Fruit fly (Drosophila melanogaster) whole organism, embryonic: ENCODE measurements around the gene CG7071.

Experiments
- Bgb ChIP-seq: fragments of 200-800 bp; sonication (Bioruptor generic); IDR thresholded peaks from 2 replicates; pipeline ENCODE4 v1.3.6; 2022; ENCODE audit warnings: missing biosample characterization, missing genetic modification characterization; ENCODE audit not compliant: partially characterized antibody
- CG10267 ChIP-seq: fragments of 200-800 bp; sonication (Bioruptor generic); optimal IDR thresholded peaks from 2 replicates; lab custom pipeline; 2018; ENCODE audit warnings: missing biosample characterization, mild to moderate bottlenecking, missing genetic modification characterization, moderate library complexity
- CG11456 ChIP-seq: fragments of 200-800 bp; sonication (Bioruptor generic); IDR thresholded peaks from 3 replicates; pipeline ENCODE4 v1.3.6; 2022; ENCODE audit warnings: missing biosample characterization, missing genetic modification characterization
- CG13775 ChIP-seq: fragments of 200-800 bp; sonication (Bioruptor generic); optimal IDR thresholded peaks from 3 replicates; lab custom pipeline; 2017; ENCODE audit warnings: missing biosample characterization, mild to moderate bottlenecking, missing genetic modification characterization
- CG17829 ChIP-seq: fragments of 200-800 bp; optimal IDR thresholded peaks from 2 replicates; lab custom pipeline; 2019; ENCODE audit warnings: missing biosample characterization, mild to moderate bottlenecking, missing genetic modification characterization, moderate library complexity
- CG17912 ChIP-seq: fragments of 200-800 bp; sonication (Bioruptor generic); optimal IDR thresholded peaks from 2 replicates; lab custom pipeline; 2018; ENCODE audit warnings: missing biosample characterization, mild to moderate bottlenecking, missing genetic modification characterization
- CG2129 ChIP-seq: fragments of 200-800 bp; sonication (Bioruptor generic); IDR thresholded peaks from 2 replicates; pipeline ENCODE4 v1.3.6; 2022; ENCODE audit warnings: missing biosample characterization, missing genetic modification characterization; ENCODE audit not compliant: partially characterized antibody
- CG3065 ChIP-seq: fragments of 200-800 bp; sonication (Bioruptor generic); optimal IDR thresholded peaks from 2 replicates; lab custom pipeline; 2016; ENCODE audit warnings: missing biosample characterization, missing genetic modification characterization
- CG32532 ChIP-seq: fragments of 200-800 bp; sonication (Bioruptor generic); IDR thresholded peaks from 2 replicates; pipeline ENCODE4 v1.3.6; 2022; ENCODE audit warnings: missing biosample characterization, missing genetic modification characterization
- CG42726 ChIP-seq: fragments of 200-800 bp; sonication (Bioruptor generic); IDR thresholded peaks from 2 replicates; pipeline ENCODE4 v1.3.6; 2022; ENCODE audit warnings: missing biosample characterization, missing genetic modification characterization; ENCODE audit not compliant: partially characterized antibody
- CG6683 ChIP-seq: fragments of 200-800 bp; sonication (Bioruptor generic); optimal IDR thresholded peaks from 2 replicates; lab custom pipeline; 2017; ENCODE audit warnings: missing biosample characterization, mild to moderate bottlenecking, missing genetic modification characterization, missing genetic modification reagents
- CG7271 ChIP-seq: fragments of 200-800 bp; sonication (Bioruptor generic); optimal IDR thresholded peaks from 2 replicates; lab custom pipeline; 2018; ENCODE audit warnings: missing biosample characterization, mild to moderate bottlenecking, missing genetic modification characterization, moderate library complexity
- CG7556 ChIP-seq: fragments of 200-800 bp; sonication (Bioruptor generic); optimal IDR thresholded peaks from 2 replicates; lab custom pipeline; 2017; ENCODE audit warnings: missing biosample characterization, mild to moderate bottlenecking, missing genetic modification characterization
- CG8290 ChIP-seq, 3 experiments: fragments of 200-800 bp; sonication (Bioruptor generic); optimal IDR thresholded peaks; 2 replicates each; lab custom pipeline; 2016 to 2019; ENCODE audit warnings: missing biosample characterization in 3 of 3, missing genetic modification characterization in 3 of 3, mild to moderate bottlenecking in 2 of 3, moderate library complexity in 1 of 3
- Camta ChIP-seq: fragments of 200-800 bp; sonication (Bioruptor generic); optimal IDR thresholded peaks from 2 replicates; lab custom pipeline; 2016; ENCODE audit warnings: missing biosample characterization, missing genetic modification characterization
- Dbx ChIP-seq: fragments of 200-800 bp; sonication (Bioruptor generic); IDR thresholded peaks from 3 replicates; pipeline ENCODE4 v1.3.6; 2022; ENCODE audit warnings: missing biosample characterization, missing genetic modification characterization
- Dfd ChIP-seq, 2 experiments: fragments of >200 bp; optimal IDR thresholded peaks; 2 replicates each; lab custom pipeline; 2017; ENCODE audit warnings: missing biosample characterization in 2 of 2, missing genetic modification characterization in 2 of 2
- Doc3 ChIP-seq: fragments of 200-800 bp; sonication (Bioruptor generic); IDR thresholded peaks from 3 replicates; pipeline ENCODE4 v1.3.6; 2022; ENCODE audit warnings: missing biosample characterization, missing genetic modification characterization; ENCODE audit not compliant: partially characterized antibody
- Eip74EF ChIP-seq, 2 experiments: fragments of 200-800 bp in 1 of 2; fragments of >200 bp in 1 of 2; sonication (Bioruptor generic) in 1 of 2; optimal IDR thresholded peaks; 2 replicates each; lab custom pipeline; 2017 to 2019; ENCODE audit warnings: missing biosample characterization in 2 of 2, missing genetic modification characterization in 2 of 2, mild to moderate bottlenecking in 1 of 2, moderate library complexity in 1 of 2
- H15 ChIP-seq: fragments of 200-800 bp; sonication (Bioruptor generic); IDR thresholded peaks from 3 replicates; pipeline ENCODE4 v1.3.6; 2022; ENCODE audit warnings: missing biosample characterization, missing genetic modification characterization
- Hmx ChIP-seq: fragments of 200-800 bp; sonication (Bioruptor generic); optimal IDR thresholded peaks from 2 replicates; lab custom pipeline; 2016; ENCODE audit warnings: missing biosample characterization, missing genetic modification characterization
- MBD-R2 ChIP-seq: fragments of 200-800 bp; sonication (Bioruptor generic); IDR thresholded peaks from 2 replicates; pipeline ENCODE4 v1.3.6; 2022; ENCODE audit warnings: missing biosample characterization, missing genetic modification characterization
- Mad ChIP-seq: fragments of 200-800 bp; sonication (Bioruptor generic); optimal IDR thresholded peaks from 2 replicates; lab custom pipeline; 2016; ENCODE audit warnings: missing biosample characterization, missing genetic modification characterization
- Mes4 ChIP-seq: fragments of 200-800 bp; sonication (Bioruptor generic); optimal IDR thresholded peaks from 2 replicates; lab custom pipeline; 2016; ENCODE audit warnings: missing biosample characterization, missing genetic modification characterization
- Mrtf ChIP-seq: fragments of 200-800 bp; sonication (Bioruptor generic); IDR thresholded peaks from 3 replicates; pipeline ENCODE4 v1.3.6; 2022; ENCODE audit warnings: missing biosample characterization, missing genetic modification characterization
- Myb ChIP-seq: fragments of 200-800 bp; sonication (Bioruptor generic); optimal IDR thresholded peaks from 2 replicates; lab custom pipeline; 2016; ENCODE audit warnings: missing biosample characterization, missing genetic modification characterization
- NC2β ChIP-seq: fragments of 200-800 bp; sonication (Bioruptor generic); optimal IDR thresholded peaks from 2 replicates; lab custom pipeline; 2016; ENCODE audit warnings: missing biosample characterization, missing genetic modification characterization
- PHDP ChIP-seq: fragments of 200-800 bp; sonication (Bioruptor generic); optimal IDR thresholded peaks from 3 replicates; lab custom pipeline; 2018; ENCODE audit warnings: missing biosample characterization, mild to moderate bottlenecking, missing genetic modification characterization, moderate library complexity
- Sry-β ChIP-seq: fragments of 200-800 bp; sonication (Bioruptor generic); optimal IDR thresholded peaks from 2 replicates; lab custom pipeline; 2018; ENCODE audit warnings: missing biosample characterization, mild to moderate bottlenecking, missing genetic modification characterization, moderate library complexity
- ap ChIP-seq: fragments of 200-800 bp; sonication (Bioruptor generic); IDR thresholded peaks from 2 replicates; pipeline ENCODE4 v1.3.6; 2022; ENCODE audit warnings: missing biosample characterization, missing genetic modification characterization
- bowl ChIP-seq: fragments of 200-800 bp; sonication (Bioruptor generic); IDR thresholded peaks from 2 replicates; pipeline ENCODE4 v1.3.6; 2022; ENCODE audit warnings: missing biosample characterization, missing genetic modification characterization
- crc ChIP-seq: fragments of 200-800 bp; sonication (Bioruptor generic); optimal IDR thresholded peaks from 2 replicates; lab custom pipeline; 2016; ENCODE audit warnings: missing biosample characterization, missing genetic modification characterization
- dmrt11E ChIP-seq: fragments of 200-800 bp; sonication (Bioruptor generic); optimal IDR thresholded peaks from 3 replicates; lab custom pipeline; 2018; ENCODE audit warnings: missing biosample characterization, mild to moderate bottlenecking, missing genetic modification characterization, moderate library complexity
- fd64A ChIP-seq: fragments of 200-800 bp; sonication (Bioruptor generic); optimal IDR thresholded peaks from 3 replicates; lab custom pipeline; 2018; ENCODE audit warnings: missing biosample characterization, mild to moderate bottlenecking, missing genetic modification characterization
- insv ChIP-seq, 2 experiments: fragments of 200-800 bp; sonication (Bioruptor generic); optimal IDR thresholded peaks; 3 replicates each; lab custom pipeline; 2016 to 2018; ENCODE audit warnings: missing biosample characterization in 2 of 2, missing genetic modification characterization in 2 of 2
- oc ChIP-seq: fragments of 200-800 bp; sonication (Bioruptor generic); optimal IDR thresholded peaks from 2 replicates; lab custom pipeline; 2018; ENCODE audit warnings: missing biosample characterization, mild to moderate bottlenecking, missing genetic modification characterization, moderate library complexity
- pho ChIP-seq: fragments of 200-800 bp; sonication (Bioruptor generic); optimal IDR thresholded peaks from 2 replicates; lab custom pipeline; 2016; ENCODE audit warnings: missing biosample characterization, missing genetic modification characterization
- repo ChIP-seq: fragments of 200-800 bp; sonication (Bioruptor generic); optimal IDR thresholded peaks from 2 replicates; lab custom pipeline; 2016; ENCODE audit warnings: missing biosample characterization, missing genetic modification characterization
- tio ChIP-seq: fragments of 200-800 bp; sonication (Bioruptor generic); optimal IDR thresholded peaks from 2 replicates; lab custom pipeline; 2017; ENCODE audit warnings: missing biosample characterization, missing genetic modification characterization, inconsistent platforms
- vvl ChIP-seq: fragments of 200-800 bp; sonication (Bioruptor generic); IDR thresholded peaks from 2 replicates; pipeline ENCODE4 v1.3.6; 2022; ENCODE audit warnings: missing biosample characterization, missing genetic modification characterization
- yki ChIP-seq: fragments of >200 bp; optimal IDR thresholded peaks from 3 replicates; lab custom pipeline; 2018

Gene CG7071

dm6 chr3R:22339510-22339909, 22.9 kb upstream of the CG7071 start (continued):
- no peak for TF ChIP-seq Dbx
- TF ChIP-seq Bgb (GFP tag; lab: Robert Waterston, UW): no peak
- no peak for TF ChIP-seq CG42726 (GFP tag; lab: Robert Waterston, UW)
- no peak for TF ChIP-seq fd64A (GFP tag; lab: Kevin White, UChicago)
- TF ChIP-seq Mes4 (GFP tag; lab: Kevin White, UChicago): no peak
- TF ChIP-seq CG3065 (GFP tag; lab: Kevin White, UChicago): no peak
- TF ChIP-seq PHDP (tag; lab: Kevin White, UChicago): no peak
- TF ChIP-seq Mad (GFP tag; lab: Kevin White, UChicago): no peak
- no peak for TF ChIP-seq insv (GFP tag; optimal IDR thresholded peaks at IDR 0.05; lab: Kevin White, UChicago)
- no peak for TF ChIP-seq repo (GFP tag; lab: Kevin White, UChicago)
- no peak for TF ChIP-seq CG32532 (GFP tag; lab: Robert Waterston, UW)
- TF ChIP-seq Sry-β (GFP tag; lab: Kevin White, UChicago): no peak
- no peak for TF ChIP-seq H15 (GFP tag; lab: Robert Waterston, UW)
- TF ChIP-seq dmrt11E (tag; lab: Kevin White, UChicago): no peak
- no peak; the same call in 2 of the 3 replicates for TF ChIP-seq Mrtf (GFP tag; lab: Robert Waterston, UW)
- no peak for TF ChIP-seq Eip74EF (GFP tag; optimal IDR thresholded peaks at IDR 0.05; lab: Kevin White, UChicago)
- TF ChIP-seq CG10267: no peak
- no peak for TF ChIP-seq yki (lab: Kevin White, UChicago)
- no peak for TF ChIP-seq pho (GFP tag; lab: Kevin White, UChicago)
- TF ChIP-seq ap (GFP tag; lab: Robert Waterston, UW): no peak
- no peak for TF ChIP-seq CG7556 (GFP tag; lab: Kevin White, UChicago)

- TF ChIP-seq CG7271 (no peak), MBD-R2 (GFP tag; lab: Robert Waterston, UW) (no peak), NC2β (GFP tag; lab: Kevin White, UChicago) (no peak), Camta (GFP tag; lab: Kevin White, UChicago) (no peak), CG6683 (GFP tag; lab: Kevin White, UChicago) (no peak), CG11456 (GFP tag; lab: Robert Waterston, UW) (no peak), tio (no peak), CG2129 (GFP tag; lab: Robert Waterston, UW) (no peak), insv (GFP tag; optimal IDR thresholded peaks at IDR 0.05; lab: Kevin White, UChicago) (no peak), bowl (GFP tag; lab: Robert Waterston, UW) (no peak), CG8290 (GFP tag; optimal IDR thresholded peaks at IDR 0.05; lab: Kevin White, UChicago) (no peak), CG8290 (tag; optimal IDR thresholded peaks at IDR 0.05; lab: Kevin White, UChicago) (no peak), crc (GFP tag; lab: Kevin White, UChicago) (no peak), CG17912 (GFP tag; lab: Kevin White, UChicago) (no peak)
Observed at dm6 chr3R:22340207-22340606, 22.2 kb upstream of the CG7071 start, which contains the start of gene CG5388. Gene CG5388 (minus strand): TSS chr3R:22340307.

- TF ChIP-seq CG13775 (GFP tag; lab: Kevin White, UChicago): no peak
- TF ChIP-seq Dfd (GFP tag; optimal IDR thresholded peaks at IDR 0.05; lab: Kevin White, UChicago): peak in 1 of 2 experiments; percentile 52
Observed at dm6 chr3R:22341652-22342051, 20.8 kb upstream of the CG7071 start.

dm6 chr3R:22342151-22342550, 20.3 kb upstream of the CG7071 start, which contains the start of gene CG5386:
Gene CG5386 (minus strand): TSS chr3R:22342251.
- TF ChIP-seq oc (tag; lab: Kevin White, UChicago): no peak
- TF ChIP-seq vvl: no peak
- no peak for TF ChIP-seq Myb
- no peak for TF ChIP-seq CG17829
- no peak for TF ChIP-seq Doc3 (GFP tag; lab: Robert Waterston, UW)
- no peak for TF ChIP-seq Hmx (GFP tag; lab: Kevin White, UChicago)
